Fruit fly (Drosophila melanogaster): Measurements from ENCODE around the gene CG14860.

CG14860 gene

dm6 chr3R:14875274-14875964, 19.2 kb upstream of the CG14860 start, which contains the start of gene btsz (continued):
- TF ChIP-seq Oli (tag; optimal IDR thresholded peaks at IDR 0.05) (peak; percentile 52), Hr3 (GFP tag; optimal IDR thresholded peaks at IDR 0.05) (peak; percentile 18), CG8281 (tag; optimal IDR thresholded peaks at IDR 0.05) (peak; percentile 11), rib (GFP tag; IDR thresholded peaks at IDR 0.05) (no peak), sc (optimal IDR thresholded peaks at IDR 0.05) (no peak), sc (GFP tag; optimal IDR thresholded peaks at IDR 0.05) (no peak), Ada2b (GFP tag; IDR thresholded peaks at IDR 0.05) (no peak), cg (GFP tag; optimal IDR thresholded peaks at IDR 0.05) (no peak), Atf6 (GFP tag; IDR thresholded peaks at IDR 0.05) (0 out of 2 replicates have a peak, but pooled peaks have one; percentile 16), CG30020 (tag; optimal IDR thresholded peaks at IDR 0.05) (no peak), ro (GFP tag; IDR thresholded peaks at IDR 0.05) (no peak), hbn (GFP tag; IDR thresholded peaks at IDR 0.05; ENCODE audit: partially characterized antibody) (no peak), Usf (GFP tag; optimal IDR thresholded peaks at IDR 0.05) (no peak), D19B (GFP tag; optimal IDR thresholded peaks at IDR 0.05) (peak; percentile 20), maf-S (GFP tag; optimal IDR thresholded peaks at IDR 0.05) (no peak), lbe (GFP tag; optimal IDR thresholded peaks at IDR 0.05) (no peak), cwo (GFP tag; optimal IDR thresholded peaks at IDR 0.05) (peak; percentile 64), pum (GFP tag; optimal IDR thresholded peaks at IDR 0.05) (no peak), tap (tag; optimal IDR thresholded peaks at IDR 0.05) (no peak), lilli (GFP tag; optimal IDR thresholded peaks at IDR 0.05) (peak; percentile 39), Bteb2 (GFP tag; optimal IDR thresholded peaks at IDR 0.05) (no peak), unc-4 (GFP tag; IDR thresholded peaks at IDR 0.05; ENCODE audit: partially characterized antibody) (no peak), CG10274 (GFP tag; optimal IDR thresholded peaks at IDR 0.05) (peak; percentile 9), CG32532 (GFP tag; IDR thresholded peaks at IDR 0.05) (no peak), dan (GFP tag; IDR thresholded peaks at IDR 0.05) (no peak), CG6813 (GFP tag; optimal IDR thresholded peaks at IDR 0.05) (no peak), CG13123 (GFP tag; optimal IDR thresholded peaks at IDR 0.05) (no peak), tio (GFP tag; optimal IDR thresholded peaks at IDR 0.05) (peak; percentile 27), CG7786 (GFP tag; optimal IDR thresholded peaks at IDR 0.05) (no peak), Tbp (GFP tag; optimal IDR thresholded peaks at IDR 0.05) (no peak), C15 (GFP tag; IDR thresholded peaks at IDR 0.05) (no peak), odd (GFP tag; optimal IDR thresholded peaks at IDR 0.05) (peak; percentile 22), CG17328 (GFP tag; IDR thresholded peaks at IDR 0.05) (no peak), Camta (GFP tag; optimal IDR thresholded peaks at IDR 0.05) (no peak), Oaz (GFP tag; IDR thresholded peaks at IDR 0.05) (no peak), CG10147 (GFP tag; optimal IDR thresholded peaks at IDR 0.05) (peak; percentile 72), CG7556 (GFP tag; optimal IDR thresholded peaks at IDR 0.05) (peak; percentile 86), hkb (optimal IDR thresholded peaks at IDR 0.05) (no peak), hkb (GFP tag; IDR thresholded peaks at IDR 0.05) (no peak), CG5180 (GFP tag; optimal IDR thresholded peaks at IDR 0.05) (peak; percentile 31), Dref (GFP tag; IDR thresholded peaks at IDR 0.05) (no peak), Abd-B (GFP tag; optimal IDR thresholded peaks at IDR 0.05) (peak; percentile 6), CG6765 (GFP tag; optimal IDR thresholded peaks at IDR 0.05) (peak; percentile 46), CG15269 (tag; optimal IDR thresholded peaks at IDR 0.05) (peak; percentile 53), ci (GFP tag; IDR thresholded peaks at IDR 0.05) (no peak), usp (GFP tag; optimal IDR thresholded peaks at IDR 0.05) (no peak), CG16779 (GFP tag; IDR thresholded peaks at IDR 0.05) (peak; percentile 78), Dll (GFP tag; IDR thresholded peaks at IDR 0.05; ENCODE audit: partially characterized antibody) (no peak), Hr78 (GFP tag; optimal IDR thresholded peaks at IDR 0.05) (no peak), CG6791 (GFP tag; IDR thresholded peaks at IDR 0.05; ENCODE audit: partially characterized antibody) (no peak), twi (tag; optimal IDR thresholded peaks at IDR 0.05) (no peak)

All from whole organism, embryonic.